Worm (Caenorhabditis elegans): ENCODE measurements around the gene sdz-7.

The sdz-7 gene

DNA sequence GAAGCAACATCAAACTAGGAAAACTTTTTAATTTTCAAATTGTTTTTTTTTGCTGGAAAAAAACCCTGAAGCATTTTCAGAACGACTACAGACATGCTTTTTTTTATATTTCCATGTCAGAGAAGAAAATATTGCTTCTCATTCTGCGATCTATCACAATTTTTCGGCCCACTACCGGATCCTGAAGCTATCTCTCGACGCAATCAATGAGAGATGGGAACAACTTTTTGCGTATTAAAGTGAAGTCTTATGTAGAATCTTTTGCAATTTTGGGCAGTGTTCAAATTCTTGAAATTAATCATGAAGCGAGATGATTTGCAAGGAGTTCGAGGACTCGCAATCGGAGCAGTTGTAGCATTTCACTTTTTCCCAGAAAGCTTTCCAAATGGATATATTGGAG lies 8.2 kb downstream of the sdz-7 start, which contains the start of gene oac-10:
Gene oac-10, plus strand, starts transcription at position 301 of the 400 bp plus-strand sequence.
- TF ChIP-seq pqm-1 (tag; optimal IDR thresholded peaks at IDR 0.05) (no peak), elt-3 (tag; optimal IDR thresholded peaks at IDR 0.05) (no peak), ceh-16 (tag; optimal IDR thresholded peaks at IDR 0.05) (no peak), mdl-1 (tag; optimal IDR thresholded peaks at IDR 0.05) (no peak), mml-1 (tag; optimal IDR thresholded peaks at IDR 0.05) (no peak), nhr-67 (tag; optimal IDR thresholded peaks at IDR 0.05) (no peak), unc-39 (tag; optimal IDR thresholded peaks at IDR 0.05) (no peak), sea-2 (GFP tag; optimal IDR thresholded peaks at IDR 0.05) (no peak), egl-27 (tag; optimal IDR thresholded peaks at IDR 0.05) (no peak), elt-1 (tag; optimal IDR thresholded peaks at IDR 0.05) (no peak), nhr-28 (tag; optimal IDR thresholded peaks at IDR 0.05) (no peak), ztf-4 (tag; optimal IDR thresholded peaks at IDR 0.05) (no peak), fkh-2 (tag; optimal IDR thresholded peaks at IDR 0.05) (no peak), nhr-12 (tag; optimal IDR thresholded peaks at IDR 0.05) (no peak), R02D3.7 (tag; optimal IDR thresholded peaks at IDR 0.05) (no peak), zag-1 (tag; optimal IDR thresholded peaks at IDR 0.05) (no peak), ceh-9 (tag; optimal IDR thresholded peaks at IDR 0.05) (no peak), snpc-4 (tag; optimal IDR thresholded peaks at IDR 0.05) (no peak)

DNA sequence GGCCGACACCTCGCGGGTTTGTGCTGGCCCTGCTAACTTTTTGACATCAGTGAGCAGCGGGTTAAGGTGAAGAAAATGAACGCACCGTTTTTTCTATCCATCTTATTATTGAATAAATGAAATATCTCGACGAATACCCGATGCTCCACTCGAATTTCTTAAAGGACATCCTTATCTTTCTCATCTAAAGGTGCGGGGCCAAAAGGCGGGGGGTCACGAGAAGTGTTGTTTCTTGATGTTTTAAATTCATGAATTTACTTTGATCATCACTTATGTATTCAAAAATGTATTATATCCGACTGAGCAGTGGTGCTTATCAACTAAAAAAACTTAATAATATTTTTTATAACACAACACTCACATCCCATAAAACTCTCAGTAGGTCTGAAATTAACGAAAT lies 13.1 kb downstream of the sdz-7 start, which contains the start of gene nhr-261:
Gene nhr-261, minus strand, starts transcription at position 101 of the 400 bp plus-strand sequence.
- no peak for TF ChIP-seq mdl-1 (tag; optimal IDR thresholded peaks at IDR 0.05)
- TF ChIP-seq elt-3 (tag; optimal IDR thresholded peaks at IDR 0.05) = no peak
- no peak for TF ChIP-seq eor-1 (tag; optimal IDR thresholded peaks at IDR 0.05)
- TF ChIP-seq ztf-11 (tag; optimal IDR thresholded peaks at IDR 0.05) = no peak
- no peak for TF ChIP-seq fkh-10 (GFP tag; optimal IDR thresholded peaks at IDR 0.05)
- TF ChIP-seq ceh-16 (tag; optimal IDR thresholded peaks at IDR 0.05) = no peak
- no peak for TF ChIP-seq ZK546.5 (tag; optimal IDR thresholded peaks at IDR 0.05)

DNA sequence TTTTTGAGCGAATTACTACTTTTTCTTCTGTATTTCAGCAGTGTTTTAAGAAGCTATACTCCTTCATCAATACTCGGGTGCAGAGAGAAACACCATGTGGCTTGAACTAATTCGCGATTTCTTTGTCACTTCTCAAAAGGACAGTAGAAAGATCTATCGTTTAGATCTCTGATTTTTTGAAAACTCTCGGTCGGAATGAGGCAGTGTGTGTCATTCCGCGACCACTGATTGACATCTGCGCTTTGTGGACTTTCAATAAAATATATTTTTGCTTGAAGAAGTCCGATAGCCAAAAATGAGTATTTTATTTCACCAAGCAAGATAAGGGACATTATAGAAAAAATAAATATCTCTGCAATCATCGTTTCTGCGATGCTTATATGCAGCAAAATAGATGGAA lies 15.7 kb downstream of the sdz-7 start:
- TF ChIP-seq elt-1 (tag; optimal IDR thresholded peaks at IDR 0.05) (peak; percentile 60), nhr-237 (tag; optimal IDR thresholded peaks at IDR 0.05) (no peak), daf-12 (tag; optimal IDR thresholded peaks at IDR 0.05) (no peak), ztf-11 (tag; optimal IDR thresholded peaks at IDR 0.05) (no peak), nhr-23 (tag; optimal IDR thresholded peaks at IDR 0.05) (peak; percentile 7), elt-2 (tag; optimal IDR thresholded peaks at IDR 0.05) (no peak), tbx-2 (tag; optimal IDR thresholded peaks at IDR 0.05) (no peak), lin-15B (tag; optimal IDR thresholded peaks at IDR 0.05) (no peak), fkh-10 (GFP tag; optimal IDR thresholded peaks at IDR 0.05) (no peak), eor-1 (tag; optimal IDR thresholded peaks at IDR 0.05) (no peak), fkh-2 (tag; optimal IDR thresholded peaks at IDR 0.05) (no peak), pqm-1 (tag; optimal IDR thresholded peaks at IDR 0.05) (no peak), egl-5 (tag; optimal IDR thresholded peaks at IDR 0.05) (no peak)

DNA sequence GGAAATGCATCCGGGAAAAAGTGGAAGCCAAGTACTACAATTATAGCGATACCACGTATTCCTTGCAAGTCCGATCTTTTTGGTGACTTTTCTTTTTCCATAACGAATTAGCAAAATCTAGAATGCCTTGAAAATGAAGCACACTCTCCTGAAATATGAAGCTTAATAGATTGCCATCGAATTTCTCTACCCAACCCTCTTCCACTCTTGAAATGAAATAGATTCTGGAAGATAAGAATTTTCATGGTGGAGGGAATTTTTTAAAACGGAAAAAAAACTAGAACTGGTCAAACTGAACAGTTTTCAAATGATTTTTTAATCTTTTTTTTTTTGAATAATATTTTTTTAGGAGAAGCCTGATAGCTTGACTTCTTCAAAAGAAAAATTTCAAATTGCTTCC lies 16.9 kb downstream of the sdz-7 start, which contains the start of gene oac-11:
Gene oac-11, minus strand, starts transcription at position 101 of the 400 bp plus-strand sequence.
- TF ChIP-seq unc-39 (tag; optimal IDR thresholded peaks at IDR 0.05) = no peak
- no peak for TF ChIP-seq mdl-1 (tag; optimal IDR thresholded peaks at IDR 0.05)
- TF ChIP-seq pha-4 (tag; optimal IDR thresholded peaks at IDR 0.05) = no peak
- no peak for TF ChIP-seq nhr-67 (tag; optimal IDR thresholded peaks at IDR 0.05)

DNA sequence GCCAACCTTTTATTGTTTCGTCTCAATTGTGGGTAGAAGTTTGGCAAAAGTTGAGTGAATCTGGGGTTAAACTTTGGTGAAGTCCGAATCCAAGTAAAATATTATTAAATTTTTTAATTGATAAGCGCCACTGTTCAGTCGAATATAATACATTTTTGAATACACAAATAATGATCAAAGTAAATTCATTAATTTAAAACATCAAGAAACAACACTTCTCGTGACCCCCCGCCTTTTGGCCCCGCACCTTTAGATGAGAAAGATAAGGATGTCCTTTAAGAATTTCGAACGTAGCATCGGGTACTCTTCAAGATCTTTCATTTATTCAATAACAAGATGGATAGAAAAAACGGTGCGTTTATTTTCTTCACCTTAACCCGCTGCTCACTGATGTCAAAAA lies 25.1 kb downstream of the sdz-7 start, which contains the start of gene nhr-257:
Gene nhr-257, plus strand, starts transcription at position 301 of the 400 bp plus-strand sequence.
- TF ChIP-seq daf-12 (tag; optimal IDR thresholded peaks at IDR 0.05) = no peak
- TF ChIP-seq hmg-11 (tag; optimal IDR thresholded peaks at IDR 0.05) = no peak
- no peak for TF ChIP-seq ztf-11 (tag; optimal IDR thresholded peaks at IDR 0.05)
- no peak for TF ChIP-seq nhr-11 (tag; optimal IDR thresholded peaks at IDR 0.05)
- TF ChIP-seq fkh-10 (GFP tag; optimal IDR thresholded peaks at IDR 0.05) = no peak
- no peak for TF ChIP-seq fos-1 (tag; optimal IDR thresholded peaks at IDR 0.05)
- no peak for TF ChIP-seq zag-1 (tag; optimal IDR thresholded peaks at IDR 0.05)
- no peak for TF ChIP-seq nhr-23 (tag; optimal IDR thresholded peaks at IDR 0.05)
- TF ChIP-seq tbx-2 (tag; optimal IDR thresholded peaks at IDR 0.05) = no peak
- TF ChIP-seq unc-62 (GFP tag; optimal IDR thresholded peaks at IDR 0.05) = no peak
- TF ChIP-seq mml-1 (tag; optimal IDR thresholded peaks at IDR 0.05) = no peak
- TF ChIP-seq egl-27 (tag; optimal IDR thresholded peaks at IDR 0.05) = no peak
- TF ChIP-seq nhr-77 (tag; optimal IDR thresholded peaks at IDR 0.05) = no peak
- TF ChIP-seq nhr-237 (tag; optimal IDR thresholded peaks at IDR 0.05) = no peak
- no peak for TF ChIP-seq ceh-28 (tag; optimal IDR thresholded peaks at IDR 0.05)
- no peak for TF ChIP-seq R02D3.7 (tag; optimal IDR thresholded peaks at IDR 0.05)
- no peak for TF ChIP-seq elt-3 (tag; optimal IDR thresholded peaks at IDR 0.05)
- TF ChIP-seq lin-15B (tag; optimal IDR thresholded peaks at IDR 0.05) = no peak
